Fruit fly (Drosophila melanogaster): ENCODE measurements around the gene CG14137.
A peak's percentile ranks its signal among the peaks of the same experiment; 100 is the strongest.

CG14137 gene

dm6 chr3L:11561946-11562760 lies 37.7 kb downstream of the CG14137 start, which contains the start of the genes CG7394 and Mob2 (continued):
- no peak for TF ChIP-seq Dfd (GFP tag; optimal IDR thresholded peaks at IDR 0.05)
- TF ChIP-seq fd96Cb (tag; optimal IDR thresholded peaks at IDR 0.05): peak; percentile 87
- TF ChIP-seq CG5953 (GFP tag; IDR thresholded peaks at IDR 0.05): peak; percentile 82
- TF ChIP-seq MBD-R2 (GFP tag; IDR thresholded peaks at IDR 0.05): peak; percentile 81
- TF ChIP-seq CG15479 (GFP tag; optimal IDR thresholded peaks at IDR 0.05): peak; percentile 12
- peak; percentile 90 for TF ChIP-seq Chrac-16 (GFP tag; optimal IDR thresholded peaks at IDR 0.05)
- TF ChIP-seq CG4328 (GFP tag; optimal IDR thresholded peaks at IDR 0.05): peak; percentile 85
- TF ChIP-seq fd102C (GFP tag; optimal IDR thresholded peaks at IDR 0.05): no peak
- TF ChIP-seq eyg (GFP tag; optimal IDR thresholded peaks at IDR 0.05): peak; percentile 64
- TF ChIP-seq kay (GFP tag; optimal IDR thresholded peaks at IDR 0.05): peak; percentile 84
- peak; percentile 60 for TF ChIP-seq CG9797 (GFP tag; optimal IDR thresholded peaks at IDR 0.05)
- peak; percentile 83 for TF ChIP-seq CG13296 (GFP tag; optimal IDR thresholded peaks at IDR 0.05)
- peak; percentile 89 for TF ChIP-seq CG1602 (GFP tag; optimal IDR thresholded peaks at IDR 0.05)
- peak; percentile 57 for TF ChIP-seq CG12236 (GFP tag; optimal IDR thresholded peaks at IDR 0.05)
- TF ChIP-seq CG17186 (GFP tag; optimal IDR thresholded peaks at IDR 0.05): peak; percentile 97
- TF ChIP-seq gro (GFP tag; optimal IDR thresholded peaks at IDR 0.05): peak; percentile 80
- TF ChIP-seq CG14667 (GFP tag; IDR thresholded peaks at IDR 0.05): peak; percentile 81
- peak; percentile 67 for TF ChIP-seq dm (GFP tag; optimal IDR thresholded peaks at IDR 0.05)
- TF ChIP-seq CG11398 (GFP tag; optimal IDR thresholded peaks at IDR 0.05): no peak
- peak; percentile 14 for TF ChIP-seq nom (GFP tag; optimal IDR thresholded peaks at IDR 0.05)
- TF ChIP-seq inv (GFP tag; IDR thresholded peaks at IDR 0.05; ENCODE audit: partially characterized antibody): peak; percentile 79
- TF ChIP-seq CG16815 (GFP tag; optimal IDR thresholded peaks at IDR 0.05): peak; percentile 80
- peak; percentile 84 for TF ChIP-seq NC2β (GFP tag; optimal IDR thresholded peaks at IDR 0.05)
- peak; percentile 73 for TF ChIP-seq CG12071 (GFP tag; optimal IDR thresholded peaks at IDR 0.05)
- TF ChIP-seq CG2678 (tag; optimal IDR thresholded peaks at IDR 0.05): peak; percentile 92
- peak; percentile 92 for TF ChIP-seq Hr3 (GFP tag; optimal IDR thresholded peaks at IDR 0.05)
- peak; percentile 86 for TF ChIP-seq B-H2 (GFP tag; optimal IDR thresholded peaks at IDR 0.05)
- TF ChIP-seq croc (GFP tag; conservative IDR thresholded peaks at IDR 0.05): peak; percentile 64
- no peak for TF ChIP-seq maf-S (GFP tag; optimal IDR thresholded peaks at IDR 0.05)
- TF ChIP-seq Six4 (GFP tag; optimal IDR thresholded peaks at IDR 0.05): peak; percentile 90
- no peak for TF ChIP-seq CG7745 (tag; optimal IDR thresholded peaks at IDR 0.05)
- TF ChIP-seq Hand (GFP tag; optimal IDR thresholded peaks at IDR 0.05): peak; percentile 47
- peak; percentile 80 for TF ChIP-seq HHEX (GFP tag; optimal IDR thresholded peaks at IDR 0.05)
- peak; percentile 94 for TF ChIP-seq Hr39 (optimal IDR thresholded peaks at IDR 0.05)
- peak; percentile 75 for TF ChIP-seq CG3065 (GFP tag; optimal IDR thresholded peaks at IDR 0.05)
- peak; percentile 80 for TF ChIP-seq CG15514 (GFP tag; optimal IDR thresholded peaks at IDR 0.05)
- peak; percentile 85 for TF ChIP-seq CG7556 (GFP tag; optimal IDR thresholded peaks at IDR 0.05)
- TF ChIP-seq CG17612 (GFP tag; IDR thresholded peaks at IDR 0.05): peak; percentile 84
- TF ChIP-seq gem (tag; optimal IDR thresholded peaks at IDR 0.05): peak; percentile 94
- TF ChIP-seq Nf-YA (GFP tag; IDR thresholded peaks at IDR 0.05): peak; percentile 76
- no peak for TF ChIP-seq CG8478 (optimal IDR thresholded peaks at IDR 0.05)
- peak; percentile 80 for TF ChIP-seq CG7357 (GFP tag; IDR thresholded peaks at IDR 0.05)
- TF ChIP-seq fd64A (GFP tag; optimal IDR thresholded peaks at IDR 0.05): peak; percentile 46
- peak; percentile 47 for TF ChIP-seq CG1792 (GFP tag; optimal IDR thresholded peaks at IDR 0.05)
- TF ChIP-seq CG34422 (GFP tag; IDR thresholded peaks at IDR 0.05): peak; percentile 81
- peak; percentile 27 for TF ChIP-seq D19B (GFP tag; optimal IDR thresholded peaks at IDR 0.05)
- 0 out of 2 replicates have a peak, but pooled peaks have one; percentile 19 for TF ChIP-seq Lim3 (GFP tag; IDR thresholded peaks at IDR 0.05)
- peak; percentile 64 for TF ChIP-seq Elba2 (GFP tag; optimal IDR thresholded peaks at IDR 0.05)
- peak; percentile 59 for TF ChIP-seq shn (GFP tag; optimal IDR thresholded peaks at IDR 0.05)
- TF ChIP-seq sisA (GFP tag; IDR thresholded peaks at IDR 0.05): peak; percentile 90

Measured in whole organism, embryonic.